Worm (Caenorhabditis elegans): ENCODE results near the gene T16H12.9.
A peak's percentile ranks its signal among the peaks of the same experiment; 100 is the strongest.

The T16H12.9 gene

ce11 chrIII:10096525-10096972 lies 12.5 kb upstream of the T16H12.9 start (continued):
- TF ChIP-seq rnt-1 (tag; optimal IDR thresholded peaks at IDR 0.05) (peak; percentile 91), fkh-10 (GFP tag; optimal IDR thresholded peaks at IDR 0.05) (peak; percentile 64), zip-4 (GFP tag; optimal IDR thresholded peaks at IDR 0.05) (peak; percentile 24), ztf-4 (tag; optimal IDR thresholded peaks at IDR 0.05) (peak; percentile 54), pax-3 (tag; optimal IDR thresholded peaks at IDR 0.05) (peak; percentile 53), nhr-85 (tag) (peak; percentile 93), irx-1 (tag; optimal IDR thresholded peaks at IDR 0.05) (peak; percentile 79), ceh-88 (GFP tag; IDR thresholded peaks at IDR 0.05) (no peak; the same call in 1 of the 2 replicates), C04F5.9 (tag; optimal IDR thresholded peaks at IDR 0.05) (no peak), nhr-19 (GFP tag; conservative IDR thresholded peaks at IDR 0.05) (peak; percentile 86), unc-98 (GFP tag; IDR thresholded peaks at IDR 0.05) (no peak; the same call in 1 of the 2 replicates), ets-5 (GFP tag; IDR thresholded peaks at IDR 0.05) (no peak), dsc-1 (tag; optimal IDR thresholded peaks at IDR 0.05) (peak; percentile 92), ceh-90 (tag; optimal IDR thresholded peaks at IDR 0.05) (no peak), nhr-11 (tag; optimal IDR thresholded peaks at IDR 0.05) (peak; percentile 87), unc-86 (tag; optimal IDR thresholded peaks at IDR 0.05) (peak; percentile 94), tlp-1 (tag; optimal IDR thresholded peaks at IDR 0.05) (no peak), zag-1 (tag; optimal IDR thresholded peaks at IDR 0.05) (peak; percentile 28), fkh-8 (tag; optimal IDR thresholded peaks at IDR 0.05) (peak; percentile 91), sup-37 (GFP tag; optimal IDR thresholded peaks at IDR 0.05) (no peak), C16A3.4 (tag; optimal IDR thresholded peaks at IDR 0.05) (no peak), unc-130 (tag; optimal IDR thresholded peaks at IDR 0.05) (peak; percentile 25), aly-2 (tag; optimal IDR thresholded peaks at IDR 0.05) (peak; percentile 78), hlh-17 (GFP tag; optimal IDR thresholded peaks at IDR 0.05; ENCODE audit: borderline replicate concordance) (no peak)

DNA sequence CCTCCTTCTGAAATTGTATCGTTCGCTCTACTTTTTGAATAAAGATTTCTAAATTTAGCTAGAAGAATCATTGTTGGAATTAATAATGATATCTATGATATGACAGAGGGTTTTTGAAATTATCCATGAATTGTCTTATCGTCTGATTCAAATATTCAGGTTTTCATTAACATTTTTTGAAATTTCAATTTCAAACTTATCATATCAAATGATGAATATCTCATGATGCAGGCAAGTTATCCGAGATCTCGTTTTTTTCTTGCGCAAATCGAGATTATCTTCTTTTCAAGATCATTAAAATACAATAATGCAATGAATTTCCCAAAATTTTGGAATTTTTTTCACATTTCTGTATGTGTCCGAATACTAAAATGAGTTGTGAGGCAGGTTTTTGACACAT lies 11.1 kb upstream of the T16H12.9 start, which contains the start of gene spop-1:
Gene spop-1, minus strand, starts transcription at position 101 of the 400 bp plus-strand sequence.
- TF ChIP-seq snpc-4 (tag; optimal IDR thresholded peaks at IDR 0.05) (no peak), fkh-4 (tag; optimal IDR thresholded peaks at IDR 0.05; ENCODE audit: borderline replicate concordance) (no peak), sptf-1 (tag; optimal IDR thresholded peaks at IDR 0.05) (no peak), nhr-28 (tag; optimal IDR thresholded peaks at IDR 0.05) (no peak), C04F5.9 (tag; optimal IDR thresholded peaks at IDR 0.05) (no peak), nhr-71 (tag; optimal IDR thresholded peaks at IDR 0.05) (no peak), mef-2 (tag; optimal IDR thresholded peaks at IDR 0.05) (no peak), irx-1 (tag; optimal IDR thresholded peaks at IDR 0.05) (no peak), mdl-1 (tag; optimal IDR thresholded peaks at IDR 0.05) (no peak), nhr-85 (tag) (no peak), lsy-2 (tag; optimal IDR thresholded peaks at IDR 0.05) (no peak), sox-4 (tag; optimal IDR thresholded peaks at IDR 0.05) (no peak), efl-3 (GFP tag; optimal IDR thresholded peaks at IDR 0.05) (no peak), ces-1 (GFP tag; optimal IDR thresholded peaks at IDR 0.05) (no peak), unc-98 (GFP tag; IDR thresholded peaks at IDR 0.05) (no peak)

DNA sequence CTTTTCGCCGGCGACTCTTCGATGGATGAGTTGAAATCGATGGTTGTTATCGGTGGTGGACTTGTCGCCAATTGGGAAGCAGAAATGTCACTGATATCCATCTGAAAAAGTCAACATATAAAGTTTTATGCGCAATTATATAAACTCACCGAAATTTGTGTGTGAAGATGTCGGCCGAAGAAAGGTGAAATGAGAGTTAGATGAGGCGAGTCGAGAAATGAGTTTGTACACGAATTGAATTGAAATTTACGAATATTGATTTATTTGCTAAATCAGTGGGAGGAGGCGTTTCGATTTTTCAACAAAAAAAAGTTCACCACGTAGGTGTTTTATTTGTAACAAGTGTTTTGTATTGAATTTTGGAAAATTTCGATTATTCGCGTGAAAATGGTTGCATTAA lies 7.7 kb upstream of the T16H12.9 start, which contains the start of gene kel-10:
Gene kel-10, minus strand, starts transcription at position 101 of the 400 bp plus-strand sequence.
- TF ChIP-seq F16B12.6 (tag; optimal IDR thresholded peaks at IDR 0.05) = no peak
- no peak for TF ChIP-seq rnt-1 (tag; optimal IDR thresholded peaks at IDR 0.05)
- TF ChIP-seq nhr-71 (tag; optimal IDR thresholded peaks at IDR 0.05) = no peak
- TF ChIP-seq xbp-1 (tag; optimal IDR thresholded peaks at IDR 0.05) = no peak
- TF ChIP-seq ceh-82 (tag; optimal IDR thresholded peaks at IDR 0.05) = no peak
- TF ChIP-seq fkh-10 (GFP tag; optimal IDR thresholded peaks at IDR 0.05) = no peak
- no peak for TF ChIP-seq grh-1 (GFP tag; IDR thresholded peaks at IDR 0.05)
- TF ChIP-seq ztf-4 (tag; optimal IDR thresholded peaks at IDR 0.05) = no peak
- TF ChIP-seq lin-14 (GFP tag; optimal IDR thresholded peaks at IDR 0.05) = no peak
- TF ChIP-seq nhr-28 (tag; optimal IDR thresholded peaks at IDR 0.05) = no peak
